Worm (Caenorhabditis elegans) whole organism, young adult: ENCODE data around the gene cah-2.

Source experiments
- B0019.2 ChIP-seq: fragments of 200-800 bp; sonication (Bioruptor generic); conservative IDR thresholded peaks from 2 replicates; pipeline ENCODE4 v1.3.6; 2022; ENCODE audit warnings: missing genetic modification reagents, missing genetic modification characterization, missing compliant biosample characterization
- B0035.1 ChIP-seq: sonication (generic microtip); optimal IDR thresholded peaks from 2 replicates; lab custom pipeline; 2016; ENCODE audit warnings: missing genetic modification characterization, mild to moderate bottlenecking, missing compliant biosample characterization, missing genotype, missing genetic modification reagents
- B0261.1 ChIP-seq: sonication (generic microtip); optimal IDR thresholded peaks from 2 replicates; lab custom pipeline; 2016; ENCODE audit warnings: mild to moderate bottlenecking, missing genetic modification characterization, moderate library complexity, missing compliant biosample characterization
- D2030.7 ChIP-seq: fragments of 200-800 bp; sonication (Bioruptor generic); IDR thresholded peaks from 2 replicates; pipeline ENCODE4 v1.3.6; 2022; ENCODE audit warnings: missing genetic modification reagents, missing genetic modification characterization, missing compliant biosample characterization
- F22D6.2 ChIP-seq: sonication (generic microtip); optimal IDR thresholded peaks from 2 replicates; lab custom pipeline; 2016; ENCODE audit warnings: mild to moderate bottlenecking, missing genetic modification characterization, missing compliant biosample characterization
- F23B12.7 ChIP-seq: sonication (generic microtip); optimal IDR thresholded peaks from 2 replicates; lab custom pipeline; 2017; ENCODE audit warnings: missing genetic modification characterization, mild to moderate bottlenecking, missing compliant biosample characterization, antibody characterized with exemption, moderate library complexity; ENCODE audit not compliant: insufficient read depth
- F33H1.4 ChIP-seq: fragments of 200-800 bp; sonication (Bioruptor generic); IDR thresholded peaks from 2 replicates; pipeline ENCODE4 v1.3.6; 2022; ENCODE audit warnings: missing genetic modification reagents, missing genetic modification characterization, missing compliant biosample characterization
- F37B4.10 ChIP-seq: fragments of 200-800 bp; sonication (Bioruptor generic); IDR thresholded peaks from 2 replicates; pipeline ENCODE4 v1.3.6; 2022; ENCODE audit warnings: missing genetic modification characterization, missing compliant biosample characterization
- F49E8.2 ChIP-seq: sonication (generic microtip); optimal IDR thresholded peaks from 3 replicates; lab custom pipeline; 2017; ENCODE audit warnings: missing genetic modification characterization, mild to moderate bottlenecking, missing compliant biosample characterization, antibody characterized with exemption, moderate library complexity; ENCODE audit not compliant: insufficient read depth
- F57A8.1 ChIP-seq: fragments of 200-800 bp; sonication (Bioruptor generic); optimal IDR thresholded peaks from 2 replicates; lab custom pipeline; 2018; ENCODE audit warnings: mild to moderate bottlenecking, missing genetic modification characterization, moderate library complexity, missing compliant biosample characterization
- K11D2.4 ChIP-seq: fragments of 200-800 bp; sonication (Bioruptor generic); IDR thresholded peaks from 2 replicates; pipeline ENCODE4 v1.3.6; 2022; ENCODE audit warnings: missing genetic modification reagents, missing genetic modification characterization, missing compliant biosample characterization
- K12H6.12 ChIP-seq: fragments of 200-800 bp; sonication (Bioruptor generic); optimal IDR thresholded peaks from 2 replicates; lab custom pipeline; 2018; ENCODE audit warnings: mild to moderate bottlenecking, missing genetic modification characterization, missing compliant biosample characterization
- T07F8.4 ChIP-seq: sonication (generic microtip); optimal IDR thresholded peaks from 2 replicates; lab custom pipeline; 2016; ENCODE audit warnings: mild to moderate bottlenecking, missing genetic modification characterization, moderate library complexity, missing compliant biosample characterization
- Y79H2A.3 ChIP-seq: fragments of 200-800 bp; sonication (Bioruptor generic); conservative IDR thresholded peaks from 2 replicates; pipeline ENCODE4 v1.3.6; 2022; ENCODE audit warnings: missing genetic modification reagents, missing genetic modification characterization, missing compliant biosample characterization
- ZK185.1 ChIP-seq: sonication (generic microtip); optimal IDR thresholded peaks from 2 replicates; lab custom pipeline; 2016; ENCODE audit warnings: mild to moderate bottlenecking, missing genetic modification characterization, missing compliant biosample characterization; ENCODE audit not compliant: poor library complexity, severe bottlenecking
- ama-1 ChIP-seq, 3 experiments: fragments of 150-350 bp in 1 of 3; sonication (generic microtip) in 2 of 3; optimal IDR thresholded peaks; 2 replicates each; lab custom pipeline; 2014 to 2018; ENCODE audit warnings: missing biosample characterization in 2 of 3, missing genetic modification characterization in 2 of 3, missing genetic modification reagents in 2 of 3
- atf-7 ChIP-seq: sonication (generic microtip); optimal IDR thresholded peaks from 2 replicates; lab custom pipeline; 2017; ENCODE audit warnings: mild to moderate bottlenecking, missing genetic modification characterization, missing compliant biosample characterization
- attf-5 ChIP-seq: fragments of 200-800 bp; sonication (Bioruptor generic); optimal IDR thresholded peaks from 2 replicates; lab custom pipeline; 2018; ENCODE audit warnings: mild to moderate bottlenecking, missing genetic modification characterization, missing compliant biosample characterization
- bed-1 ChIP-seq: fragments of 200-800 bp; sonication (Bioruptor generic); IDR thresholded peaks from 2 replicates; pipeline ENCODE4 v1.3.6; 2022; ENCODE audit warnings: missing genetic modification reagents, missing genetic modification characterization, missing compliant biosample characterization
- bed-2 ChIP-seq: fragments of 200-800 bp; sonication (Bioruptor generic); IDR thresholded peaks from 2 replicates; pipeline ENCODE4 v1.3.6; 2022; ENCODE audit warnings: missing genetic modification reagents, missing genetic modification characterization, missing compliant biosample characterization
- cebp-1 ChIP-seq, 2 experiments: fragments of 200-800 bp in 1 of 2; sonication (Bioruptor generic) in 1 of 2; sonication (generic microtip) in 1 of 2; IDR thresholded peaks in 1 of 2; optimal IDR thresholded peaks in 1 of 2; 2 replicates each; pipeline versions ENCODE4 v1.3.6 to Lab custom; 2017 to 2022; ENCODE audit warnings: missing compliant biosample characterization in 2 of 2, missing genetic modification characterization in 2 of 2, mild to moderate bottlenecking in 1 of 2, missing genetic modification reagents in 1 of 2, moderate library complexity in 1 of 2
- die-1 ChIP-seq: sonication (generic microtip); optimal IDR thresholded peaks from 2 replicates; lab custom pipeline; 2016; ENCODE audit warnings: missing genotype, mild to moderate bottlenecking, missing genetic modification characterization, missing compliant biosample characterization
- dpl-1 ChIP-seq: fragments of 150-350 bp; optimal IDR thresholded peaks from 2 replicates; lab custom pipeline; 2014; ENCODE audit warnings: missing biosample characterization, missing genetic modification reagents, missing genetic modification characterization
- egrh-3 ChIP-seq: fragments of 200-800 bp; sonication (Bioruptor generic); IDR thresholded peaks from 2 replicates; pipeline ENCODE4 v1.3.6; 2022; ENCODE audit warnings: missing genetic modification reagents, missing genetic modification characterization, missing compliant biosample characterization
- fkh-3 ChIP-seq: sonication (generic microtip); optimal IDR thresholded peaks from 2 replicates; lab custom pipeline; 2016; ENCODE audit warnings: mild to moderate bottlenecking, missing genetic modification characterization, missing compliant biosample characterization
- hmg-1.2 ChIP-seq: fragments of 200-800 bp; sonication (Bioruptor generic); IDR thresholded peaks from 2 replicates; pipeline ENCODE4 v1.3.6; 2022; ENCODE audit warnings: missing genetic modification reagents, missing genetic modification characterization, missing compliant biosample characterization
- hsf-1 ChIP-seq: fragments of 200-800 bp; sonication (Bioruptor generic); IDR thresholded peaks from 2 replicates; pipeline ENCODE4 v1.3.6; 2022; ENCODE audit warnings: missing genetic modification reagents, missing genetic modification characterization, missing compliant biosample characterization
- lin-26 ChIP-seq: fragments of 200-800 bp; sonication (Bioruptor generic); IDR thresholded peaks from 2 replicates; pipeline ENCODE4 v1.3.6; 2022; ENCODE audit warnings: missing genetic modification reagents, missing genetic modification characterization, missing compliant biosample characterization
- lsy-27 ChIP-seq: sonication (generic microtip); optimal IDR thresholded peaks from 2 replicates; lab custom pipeline; 2017; ENCODE audit warnings: missing genetic modification characterization, mild to moderate bottlenecking, missing compliant biosample characterization, antibody characterized with exemption, missing genotype, borderline replicate concordance; ENCODE audit not compliant: insufficient read depth
- madf-10 ChIP-seq: sonication (generic microtip); optimal IDR thresholded peaks from 2 replicates; lab custom pipeline; 2016; ENCODE audit warnings: mild to moderate bottlenecking, missing genetic modification characterization, missing compliant biosample characterization
- madf-8 ChIP-seq: fragments of 200-800 bp; sonication (Bioruptor generic); conservative IDR thresholded peaks from 2 replicates; pipeline ENCODE4 v1.3.6; 2022; ENCODE audit warnings: missing genetic modification reagents, missing genetic modification characterization, missing compliant biosample characterization
- mcd-1 ChIP-seq: fragments of 200-800 bp; sonication (Bioruptor generic); IDR thresholded peaks from 2 replicates; pipeline ENCODE4 v1.3.6; 2022; ENCODE audit warnings: missing genetic modification reagents, missing genetic modification characterization, missing compliant biosample characterization
- nfya-1 ChIP-seq: sonication (generic microtip); optimal IDR thresholded peaks from 2 replicates; lab custom pipeline; 2017; ENCODE audit warnings: antibody characterized with exemption, missing compliant biosample characterization, missing genetic modification characterization, borderline replicate concordance; ENCODE audit not compliant: insufficient read depth
- nfyb-1 ChIP-seq: fragments of 200-800 bp; sonication (Bioruptor generic); IDR thresholded peaks from 2 replicates; pipeline ENCODE4 v1.3.6; 2022; ENCODE audit warnings: missing genetic modification reagents, missing genetic modification characterization, missing compliant biosample characterization
- nhr-120 ChIP-seq: fragments of 200-800 bp; sonication (Bioruptor generic); IDR thresholded peaks from 2 replicates; pipeline ENCODE4 v1.3.6; 2022; ENCODE audit warnings: missing genetic modification characterization, missing compliant biosample characterization
- rcor-1 ChIP-seq: fragments of 200-800 bp; sonication (Bioruptor generic); IDR thresholded peaks from 2 replicates; pipeline ENCODE4 v1.3.6; 2022; ENCODE audit warnings: missing genetic modification reagents, missing genetic modification characterization, missing compliant biosample characterization
- rec-8 ChIP-seq, 2 experiments: sonication (generic microtip); optimal IDR thresholded peaks; 2 replicates each; lab custom pipeline; 2016; ENCODE audit warnings: mild to moderate bottlenecking in 2 of 2, missing genetic modification characterization in 2 of 2, missing genetic modification reagents in 2 of 2, missing genotype in 2 of 2, missing biosample characterization in 1 of 2, missing compliant biosample characterization in 1 of 2, moderate library complexity in 1 of 2
- repo-1 ChIP-seq: sonication (generic microtip); optimal IDR thresholded peaks from 2 replicates; lab custom pipeline; 2017; ENCODE audit warnings: mild to moderate bottlenecking, missing genetic modification characterization, missing compliant biosample characterization
- tbp1 ChIP-seq: fragments of 200-800 bp; sonication (Bioruptor generic); optimal IDR thresholded peaks from 2 replicates; lab custom pipeline; 2018; ENCODE audit warnings: mild to moderate bottlenecking, missing genetic modification characterization, missing compliant biosample characterization
- tlf-1 ChIP-seq: fragments of 200-800 bp; sonication (Bioruptor generic); optimal IDR thresholded peaks from 2 replicates; lab custom pipeline; 2018; ENCODE audit warnings: mild to moderate bottlenecking, missing genetic modification characterization, missing compliant biosample characterization
- zfh-2 ChIP-seq: fragments of 200-800 bp; sonication (Bioruptor generic); conservative IDR thresholded peaks from 2 replicates; pipeline ENCODE4 v1.3.6; 2022; ENCODE audit warnings: missing genetic modification reagents, missing genetic modification characterization, missing compliant biosample characterization
- ztf-18 ChIP-seq: sonication (generic microtip); optimal IDR thresholded peaks from 2 replicates; lab custom pipeline; 2016; ENCODE audit warnings: missing genotype, mild to moderate bottlenecking, missing genetic modification characterization, missing compliant biosample characterization
- ztf-26 ChIP-seq: sonication (generic microtip); optimal IDR thresholded peaks from 2 replicates; lab custom pipeline; 2017; ENCODE audit warnings: missing genetic modification characterization, missing compliant biosample characterization
- ztf-3 ChIP-seq: fragments of 200-800 bp; sonication (Bioruptor generic); optimal IDR thresholded peaks from 2 replicates; lab custom pipeline; 2018; ENCODE audit warnings: mild to moderate bottlenecking, missing genetic modification characterization, missing compliant biosample characterization

The cah-2 gene

ce11 chrII:7529078-7529683 lies 46.3 kb upstream of the cah-2 start, which contains the start of gene ZK1290.5 (continued):
- TF ChIP-seq egrh-3 (GFP tag; lab: Robert Waterston, UW) (no peak), hmg-1.2 (GFP tag; lab: Robert Waterston, UW) (peak; percentile 65), cebp-1 (GFP tag; IDR thresholded peaks at IDR 0.05; lab: Robert Waterston, UW) (no peak), cebp-1 (tag; optimal IDR thresholded peaks at IDR 0.05; lab: Kevin White, UChicago) (peak; percentile 79), B0035.1 (tag; lab: Kevin White, UChicago) (peak; percentile 31), K11D2.4 (GFP tag; lab: Robert Waterston, UW) (peak; percentile 89), lin-26 (GFP tag; lab: Robert Waterston, UW) (no peak), zfh-2 (GFP tag; lab: Robert Waterston, UW) (no peak), repo-1 (tag; lab: Kevin White, UChicago) (peak; percentile 72), ztf-18 (tag; lab: Kevin White, UChicago) (peak; percentile 19), hsf-1 (GFP tag; lab: Robert Waterston, UW) (peak; percentile 93), fkh-3 (tag; lab: Kevin White, UChicago) (no peak), attf-5 (GFP tag; lab: Kevin White, UChicago) (peak; percentile 74), mcd-1 (no peak; the same call in 1 of the 2 replicates), T07F8.4 (tag; lab: Kevin White, UChicago) (no peak), K12H6.12 (tag; lab: Kevin White, UChicago) (peak; percentile 86), madf-8 (GFP tag; lab: Robert Waterston, UW) (no peak), rcor-1 (no peak), madf-10 (tag; lab: Kevin White, UChicago) (peak; percentile 72), F23B12.7 (tag; lab: Kevin White, UChicago) (peak; percentile 6), ztf-3 (GFP tag; lab: Kevin White, UChicago) (peak; percentile 63), D2030.7 (GFP tag; lab: Robert Waterston, UW) (no peak), bed-1 (GFP tag; lab: Robert Waterston, UW) (no peak), die-1 (peak; percentile 43), rec-8 (tag; optimal IDR thresholded peaks at IDR 0.05; lab: Kevin White, UChicago) (no peak), bed-2 (GFP tag; lab: Robert Waterston, UW) (no peak), B0261.1 (tag; lab: Kevin White, UChicago) (no peak), atf-7 (tag; lab: Kevin White, UChicago) (peak; percentile 84)

- peak; percentile 25 for TF ChIP-seq ZK185.1
- TF ChIP-seq Y79H2A.3 (GFP tag; lab: Robert Waterston, UW): no peak
- TF ChIP-seq B0019.2 (GFP tag; lab: Robert Waterston, UW): no peak
- 0 out of 2 replicates have a peak, but pooled peaks have one; percentile 37 for TF ChIP-seq nfyb-1 (GFP tag; lab: Robert Waterston, UW)
- peak; percentile 3 for TF ChIP-seq F22D6.2 (tag; lab: Kevin White, UChicago)
- TF ChIP-seq attf-5 (GFP tag; lab: Kevin White, UChicago): peak; percentile 46
- peak; percentile 63 for TF ChIP-seq ztf-26
- TF ChIP-seq fkh-3 (tag; lab: Kevin White, UChicago): no peak
- 0 out of 2 replicates have a peak, but pooled peaks have one; percentile 41 for TF ChIP-seq F37B4.10 (GFP tag; lab: Robert Waterston, UW)
- no peak for TF ChIP-seq tbp1 (GFP tag; lab: Kevin White, UChicago)
- TF ChIP-seq lsy-27 (tag; lab: Kevin White, UChicago): no peak
- peak; percentile 88 for TF ChIP-seq atf-7 (tag; lab: Kevin White, UChicago)
- no peak for TF ChIP-seq F57A8.1
- 0 out of 2 replicates have a peak, but pooled peaks have one; percentile 24 for TF ChIP-seq hmg-1.2 (GFP tag; lab: Robert Waterston, UW)
- no peak for TF ChIP-seq B0261.1 (tag; lab: Kevin White, UChicago)
- no peak for TF ChIP-seq F49E8.2 (tag; lab: Kevin White, UChicago)
- TF ChIP-seq dpl-1 (GFP tag; lab: Kevin White, UChicago): no peak
- no peak for TF ChIP-seq nhr-120 (GFP tag; lab: Robert Waterston, UW)
- TF ChIP-seq F33H1.4: no peak
- TF ChIP-seq ama-1 (optimal IDR thresholded peaks at IDR 0.05; lab: Kevin White, UChicago): no peak
- TF ChIP-seq ama-1 (GFP tag; optimal IDR thresholded peaks at IDR 0.05; lab: Kevin White, UChicago): no peak
- TF ChIP-seq tlf-1 (GFP tag; lab: Kevin White, UChicago): peak; percentile 61
- no peak for TF ChIP-seq nfya-1 (tag; lab: Kevin White, UChicago)
- no peak for TF ChIP-seq F23B12.7 (tag; lab: Kevin White, UChicago)
Observed at ce11 chrII:7528210-7528609, 45.3 kb upstream of the cah-2 start.
